Fruit fly (Drosophila melanogaster) whole organism, prepupa: ENCODE results near the gene CG13643.

Source experiments
- Blimp-1 ChIP-seq: fragments of 200-800 bp; sonication (Bioruptor generic); optimal IDR thresholded peaks from 3 replicates; lab custom pipeline; 2017; ENCODE audit warnings: missing biosample characterization, missing genetic modification characterization, mild to moderate bottlenecking, moderate library complexity, missing genetic modification reagents
- CG10631 ChIP-seq: fragments of 200-800 bp; sonication (Bioruptor generic); optimal IDR thresholded peaks from 2 replicates; lab custom pipeline; 2016; ENCODE audit warnings: missing biosample characterization, missing genetic modification characterization
- CG10669 ChIP-seq: fragments of 200-800 bp; sonication (Bioruptor generic); optimal IDR thresholded peaks from 3 replicates; lab custom pipeline; 2018; ENCODE audit warnings: missing biosample characterization, mild to moderate bottlenecking, missing genetic modification characterization, moderate library complexity
- CG11294 ChIP-seq: fragments of 200-800 bp; sonication (Bioruptor generic); IDR thresholded peaks from 2 replicates; pipeline ENCODE4 v1.3.6; 2022; ENCODE audit warnings: missing biosample characterization, missing genetic modification characterization
- CG11902 ChIP-seq: fragments of 200-800 bp; sonication (Bioruptor generic); optimal IDR thresholded peaks from 3 replicates; lab custom pipeline; 2016; ENCODE audit warnings: missing biosample characterization, missing genetic modification characterization
- CG15336 ChIP-seq: fragments of 200-800 bp; sonication (Bioruptor generic); IDR thresholded peaks from 2 replicates; pipeline ENCODE4 v1.3.6; 2022; ENCODE audit warnings: missing biosample characterization, missing genetic modification characterization
- CG31627 ChIP-seq: fragments of 200-800 bp; sonication (Bioruptor generic); optimal IDR thresholded peaks from 3 replicates; lab custom pipeline; 2016; ENCODE audit warnings: missing biosample characterization, missing genetic modification characterization
- CG32006 ChIP-seq: fragments of 200-800 bp; sonication (Bioruptor generic); optimal IDR thresholded peaks from 3 replicates; lab custom pipeline; 2017; ENCODE audit warnings: missing biosample characterization, mild to moderate bottlenecking, missing genetic modification characterization
- CG34406 ChIP-seq: fragments of 200-800 bp; sonication (Bioruptor generic); optimal IDR thresholded peaks from 3 replicates; lab custom pipeline; 2016; ENCODE audit warnings: missing biosample characterization, missing genetic modification characterization
- CG3919 ChIP-seq: fragments of 200-800 bp; sonication (Bioruptor generic); optimal IDR thresholded peaks from 3 replicates; lab custom pipeline; 2016; ENCODE audit warnings: missing biosample characterization, missing genetic modification characterization
- CG4318 ChIP-seq: fragments of 200-800 bp; sonication (Bioruptor generic); optimal IDR thresholded peaks from 3 replicates; lab custom pipeline; 2017; ENCODE audit warnings: missing biosample characterization, mild to moderate bottlenecking, missing genetic modification characterization
- CG6163 ChIP-seq: fragments of 200-800 bp; sonication (Bioruptor generic); IDR thresholded peaks from 3 replicates; pipeline ENCODE4 v1.3.6; 2022; ENCODE audit warnings: missing biosample characterization, missing genetic modification characterization
- CG6276 ChIP-seq: fragments of 200-800 bp; sonication (Bioruptor generic); optimal IDR thresholded peaks from 2 replicates; lab custom pipeline; 2017; ENCODE audit warnings: missing biosample characterization, mild to moderate bottlenecking, missing genetic modification characterization
- CG6792 ChIP-seq: fragments of 200-800 bp; sonication (Bioruptor generic); optimal IDR thresholded peaks from 3 replicates; lab custom pipeline; 2016; ENCODE audit warnings: missing biosample characterization, missing genetic modification characterization
- CG6808 ChIP-seq: fragments of 200-800 bp; sonication (Bioruptor generic); optimal IDR thresholded peaks from 3 replicates; lab custom pipeline; 2017; ENCODE audit warnings: missing biosample characterization, missing genetic modification characterization, mild to moderate bottlenecking, moderate library complexity, missing genetic modification reagents
- CG6854 ChIP-seq: fragments of 200-800 bp; sonication (Bioruptor generic); optimal IDR thresholded peaks from 2 replicates; lab custom pipeline; 2017; ENCODE audit warnings: missing biosample characterization, mild to moderate bottlenecking, missing genetic modification characterization
- CG7368 ChIP-seq: fragments of 200-800 bp; sonication (Bioruptor generic); optimal IDR thresholded peaks from 3 replicates; lab custom pipeline; 2016; ENCODE audit warnings: missing biosample characterization, missing genetic modification characterization
- CG8119 ChIP-seq: fragments of 200-800 bp; sonication (Bioruptor generic); IDR thresholded peaks from 3 replicates; pipeline ENCODE4 v1.3.6; 2022; ENCODE audit warnings: missing biosample characterization, missing genetic modification characterization
- CG8319 ChIP-seq: fragments of 200-800 bp; sonication (Bioruptor generic); optimal IDR thresholded peaks from 3 replicates; lab custom pipeline; 2016; ENCODE audit warnings: missing biosample characterization, missing genetic modification characterization
- CG8632 ChIP-seq: fragments of 200-800 bp; sonication (Bioruptor generic); optimal IDR thresholded peaks from 3 replicates; lab custom pipeline; 2016; ENCODE audit warnings: missing biosample characterization, missing genetic modification characterization
- CG9139 ChIP-seq: fragments of 200-800 bp; sonication (Bioruptor generic); optimal IDR thresholded peaks from 3 replicates; lab custom pipeline; 2017; ENCODE audit warnings: missing biosample characterization, mild to moderate bottlenecking, missing genetic modification characterization
- Eip75B ChIP-seq: fragments of 200-800 bp; sonication (Bioruptor generic); optimal IDR thresholded peaks from 3 replicates; lab custom pipeline; 2016; ENCODE audit warnings: missing biosample characterization, missing genetic modification characterization
- Eip78C ChIP-seq: fragments of 200-800 bp; sonication (Bioruptor generic); peaks from one replicate; lab custom pipeline; 2016; ENCODE audit warnings: missing biosample characterization, missing genetic modification characterization
- Eip93F ChIP-seq: fragments of 200-800 bp; sonication (Bioruptor generic); optimal IDR thresholded peaks from 2 replicates; lab custom pipeline; 2016; ENCODE audit warnings: missing biosample characterization, mild to moderate bottlenecking, missing genetic modification characterization
- Ets96B ChIP-seq: fragments of 200-800 bp; optimal IDR thresholded peaks from 2 replicates; lab custom pipeline; 2019; ENCODE audit warnings: missing biosample characterization, mild to moderate bottlenecking, missing genetic modification characterization, moderate library complexity
- Gug ChIP-seq: fragments of 200-800 bp; sonication (Bioruptor generic); IDR thresholded peaks from 2 replicates; pipeline ENCODE4 v1.3.6; 2022; ENCODE audit warnings: missing biosample characterization, missing genetic modification characterization
- Hr4 ChIP-seq: fragments of 200-800 bp; sonication (Bioruptor generic); optimal IDR thresholded peaks from 3 replicates; lab custom pipeline; 2016; ENCODE audit warnings: missing biosample characterization, missing genetic modification characterization
- Lpt ChIP-seq: fragments of 200-800 bp; sonication (Bioruptor generic); optimal IDR thresholded peaks from 3 replicates; lab custom pipeline; 2016; ENCODE audit warnings: missing biosample characterization, missing genetic modification characterization
- Met ChIP-seq: fragments of 200-800 bp; sonication (Bioruptor generic); optimal IDR thresholded peaks from 3 replicates; lab custom pipeline; 2016; ENCODE audit warnings: missing biosample characterization, missing genetic modification characterization
- Smox ChIP-seq: fragments of 200-800 bp; sonication (Bioruptor generic); optimal IDR thresholded peaks from 3 replicates; lab custom pipeline; 2016; ENCODE audit warnings: missing biosample characterization, missing genetic modification characterization
- Sox102F ChIP-seq: fragments of 200-800 bp; sonication (Bioruptor generic); optimal IDR thresholded peaks from 2 replicates; lab custom pipeline; 2016; ENCODE audit warnings: missing biosample characterization, mild to moderate bottlenecking, missing genetic modification characterization
- Sox14 ChIP-seq: fragments of 200-800 bp; sonication (Bioruptor generic); optimal IDR thresholded peaks from 3 replicates; lab custom pipeline; 2016; ENCODE audit warnings: missing biosample characterization, missing genetic modification characterization
- Sox15 ChIP-seq: fragments of 200-800 bp; sonication (Bioruptor generic); optimal IDR thresholded peaks from 3 replicates; lab custom pipeline; 2016; ENCODE audit warnings: missing biosample characterization, missing genetic modification characterization
- achi ChIP-seq: fragments of 200-800 bp; sonication (Bioruptor generic); optimal IDR thresholded peaks from 3 replicates; lab custom pipeline; 2016; ENCODE audit warnings: missing biosample characterization, missing genetic modification characterization
- acj6 ChIP-seq: fragments of 200-800 bp; sonication (Bioruptor generic); optimal IDR thresholded peaks from 3 replicates; lab custom pipeline; 2016; ENCODE audit warnings: missing biosample characterization, missing genetic modification characterization
- cyc ChIP-seq: fragments of 200-800 bp; sonication (Bioruptor generic); optimal IDR thresholded peaks from 3 replicates; lab custom pipeline; 2016; ENCODE audit warnings: missing biosample characterization, missing genetic modification characterization
- dac ChIP-seq: fragments of 200-800 bp; sonication (Bioruptor generic); optimal IDR thresholded peaks from 2 replicates; lab custom pipeline; 2017; ENCODE audit warnings: missing biosample characterization, mild to moderate bottlenecking, missing genetic modification characterization
- eg ChIP-seq: fragments of 200-800 bp; sonication (Bioruptor generic); IDR thresholded peaks from 3 replicates; pipeline ENCODE4 v1.3.6; 2022; ENCODE audit warnings: missing biosample characterization, missing genetic modification characterization
- esn ChIP-seq: fragments of 200-800 bp; sonication (Bioruptor generic); optimal IDR thresholded peaks from 2 replicates; lab custom pipeline; 2016; ENCODE audit warnings: missing biosample characterization, mild to moderate bottlenecking, missing genetic modification characterization, moderate library complexity
- fd59A ChIP-seq: fragments of 200-800 bp; sonication (Bioruptor generic); optimal IDR thresholded peaks from 2 replicates; lab custom pipeline; 2017; ENCODE audit warnings: missing biosample characterization, mild to moderate bottlenecking, missing genetic modification characterization, missing genetic modification reagents
- fd85E ChIP-seq: fragments of 200-800 bp; sonication (Bioruptor generic); optimal IDR thresholded peaks from 3 replicates; lab custom pipeline; 2016; ENCODE audit warnings: missing biosample characterization, missing genetic modification characterization
- fkh ChIP-seq: fragments of 200-800 bp; sonication (Bioruptor generic); optimal IDR thresholded peaks from 3 replicates; lab custom pipeline; 2017; ENCODE audit warnings: missing biosample characterization, mild to moderate bottlenecking, missing genetic modification characterization, moderate library complexity
- lz ChIP-seq: fragments of 200-800 bp; sonication (Bioruptor generic); optimal IDR thresholded peaks from 3 replicates; lab custom pipeline; 2016; ENCODE audit warnings: missing biosample characterization, missing genetic modification characterization
- pdm3 ChIP-seq: fragments of 200-800 bp; sonication (Bioruptor generic); optimal IDR thresholded peaks from 3 replicates; lab custom pipeline; 2016; ENCODE audit warnings: missing biosample characterization, missing genetic modification characterization
- salr ChIP-seq, 2 experiments: fragments of 200-800 bp; sonication (Bioruptor generic); optimal IDR thresholded peaks; 3 replicates each; lab custom pipeline; 2016 to 2018; ENCODE audit warnings: missing biosample characterization in 2 of 2, missing genetic modification characterization in 2 of 2, mild to moderate bottlenecking in 1 of 2
- spab ChIP-seq: fragments of 200-800 bp; sonication (Bioruptor generic); optimal IDR thresholded peaks from 2 replicates; lab custom pipeline; 2017; ENCODE audit warnings: missing biosample characterization, mild to moderate bottlenecking, missing genetic modification characterization, missing genetic modification reagents
- svp ChIP-seq: fragments of 200-800 bp; sonication (Bioruptor generic); peaks from one replicate; lab custom pipeline; 2016; ENCODE audit warnings: missing biosample characterization, missing genetic modification characterization
- vri ChIP-seq: fragments of 200-800 bp; sonication (Bioruptor generic); optimal IDR thresholded peaks from 3 replicates; lab custom pipeline; 2016; ENCODE audit warnings: missing biosample characterization, mild to moderate bottlenecking, missing genetic modification characterization

CG13643 gene

DNA sequence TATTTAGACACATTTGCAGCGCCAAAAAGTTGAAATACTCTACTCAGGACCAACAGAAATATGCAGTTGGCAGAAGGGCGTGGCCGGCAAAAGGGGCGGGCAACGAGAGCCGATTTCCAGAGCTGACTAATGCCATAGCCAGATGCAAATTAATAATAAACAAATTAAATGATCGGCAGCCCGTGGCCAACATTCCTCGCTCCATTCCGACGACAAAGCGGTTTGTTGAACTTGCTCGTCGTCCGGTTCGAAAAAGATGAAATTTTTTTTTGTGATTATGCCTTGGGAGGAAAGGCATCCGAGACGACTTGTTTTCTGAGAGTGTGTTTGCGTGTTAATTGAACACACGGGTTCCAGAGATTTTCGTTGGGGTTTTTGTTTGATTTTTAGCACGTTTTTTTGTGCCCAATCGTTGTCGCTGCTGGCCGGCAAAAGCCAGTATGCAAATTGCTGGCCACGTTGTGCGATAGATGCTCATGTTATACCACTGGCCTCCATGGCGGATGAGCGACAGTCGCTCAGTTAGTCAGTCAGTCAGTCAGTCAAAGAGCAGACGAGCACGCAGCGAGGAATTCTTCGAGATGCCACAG lies 16.4 kb downstream of the CG13643 start:
- TF ChIP-seq Eip78C (GFP tag; lab: Kevin White, UChicago) (peak; percentile 41), vri (no peak), dac (no peak), CG6854 (GFP tag; lab: Kevin White, UChicago) (peak; percentile 25), fkh (GFP tag; lab: Kevin White, UChicago) (peak; percentile 30)

DNA sequence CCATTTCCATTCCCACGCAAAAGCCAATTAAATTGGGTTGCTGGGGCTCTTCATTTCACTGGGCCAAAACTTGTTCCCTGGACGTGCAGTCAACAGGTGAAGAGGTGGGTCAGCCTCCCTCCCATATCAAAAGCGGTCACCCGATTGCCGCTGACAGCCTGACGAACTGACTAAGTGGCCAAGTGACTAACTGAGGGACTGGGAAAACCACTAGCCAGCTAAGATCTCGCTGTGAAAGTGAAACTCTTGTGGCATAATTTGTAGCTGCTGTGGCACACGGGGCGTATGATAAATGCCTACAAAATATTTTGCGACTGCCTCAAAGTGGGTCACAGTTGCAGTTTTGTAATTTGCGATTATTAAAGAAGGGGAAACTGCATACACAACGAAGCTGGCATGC lies 17.4 kb downstream of the CG13643 start:
- TF ChIP-seq Eip93F = no peak
- no peak for TF ChIP-seq svp (GFP tag; lab: Kevin White, UChicago)
- no peak for TF ChIP-seq Sox15 (GFP tag; lab: Kevin White, UChicago)
- TF ChIP-seq CG7368 (GFP tag; lab: Kevin White, UChicago) = no peak
- peak; percentile 51 for TF ChIP-seq Blimp-1
- TF ChIP-seq CG4318 (GFP tag; lab: Kevin White, UChicago) = no peak
- no peak for TF ChIP-seq CG6808
- TF ChIP-seq spab = no peak

dm6 chr3R:24886470-24886869 lies 19.3 kb downstream of the CG13643 start:
- peak; percentile 46 for TF ChIP-seq CG3919
- peak; percentile 47; the same call in 1 of the 3 replicates for TF ChIP-seq CG6163 (GFP tag; lab: Robert Waterston, UW)
- no peak for TF ChIP-seq esn (GFP tag; lab: Kevin White, UChicago)
- peak; percentile 33 for TF ChIP-seq achi (GFP tag; lab: Kevin White, UChicago)
- TF ChIP-seq Hr4 = peak; percentile 80
- no peak for TF ChIP-seq Gug (GFP tag; lab: Robert Waterston, UW)
- TF ChIP-seq CG10669 (GFP tag; lab: Kevin White, UChicago) = no peak
- TF ChIP-seq Sox15 (GFP tag; lab: Kevin White, UChicago) = peak; percentile 17
- no peak for TF ChIP-seq CG9139 (GFP tag; lab: Kevin White, UChicago)
- TF ChIP-seq Blimp-1 = peak; percentile 5
- peak; percentile 90 for TF ChIP-seq Eip78C (GFP tag; lab: Kevin White, UChicago)
- TF ChIP-seq CG8119 (GFP tag; lab: Robert Waterston, UW) = peak; percentile 41; the same call in 2 of the 3 replicates
- TF ChIP-seq vri = no peak
- TF ChIP-seq CG15336 (GFP tag; lab: Robert Waterston, UW) = peak; percentile 68
- peak; percentile 53 for TF ChIP-seq pdm3 (GFP tag; lab: Kevin White, UChicago)
- peak; percentile 33 for TF ChIP-seq Lpt (GFP tag; lab: Kevin White, UChicago)
- TF ChIP-seq lz (GFP tag; lab: Kevin White, UChicago) = no peak
- peak; percentile 1 for TF ChIP-seq CG8319 (GFP tag; lab: Kevin White, UChicago)
- peak; percentile 34 for TF ChIP-seq Eip75B (GFP tag; lab: Kevin White, UChicago)
- TF ChIP-seq CG34406 = peak; percentile 63
- TF ChIP-seq CG4318 (GFP tag; lab: Kevin White, UChicago) = peak; percentile 62
- no peak for TF ChIP-seq Smox
- TF ChIP-seq CG10631 (GFP tag; lab: Kevin White, UChicago) = no peak
- TF ChIP-seq cyc (GFP tag; lab: Kevin White, UChicago) = no peak
- no peak for TF ChIP-seq fkh (GFP tag; lab: Kevin White, UChicago)
- no peak for TF ChIP-seq Sox14
- peak; percentile 42 for TF ChIP-seq CG6276 (GFP tag; lab: Kevin White, UChicago)
- no peak for TF ChIP-seq Met (GFP tag; lab: Kevin White, UChicago)
- TF ChIP-seq fd85E (GFP tag; lab: Kevin White, UChicago) = no peak
- peak; percentile 13 for TF ChIP-seq dac
- TF ChIP-seq acj6 (GFP tag; lab: Kevin White, UChicago) = no peak
- TF ChIP-seq CG8632 (GFP tag; lab: Kevin White, UChicago) = peak; percentile 2
- peak; percentile 20 for TF ChIP-seq Sox102F (GFP tag; lab: Kevin White, UChicago)
- TF ChIP-seq Ets96B (tag; lab: Kevin White, UChicago) = no peak
- peak; percentile 22 for TF ChIP-seq CG6792 (GFP tag; lab: Kevin White, UChicago)
- no peak for TF ChIP-seq fd59A (GFP tag; lab: Kevin White, UChicago)
- peak; percentile 30 for TF ChIP-seq CG11902 (GFP tag; lab: Kevin White, UChicago)
- TF ChIP-seq eg (GFP tag; lab: Robert Waterston, UW) = 0 out of 3 replicates have a peak, but pooled peaks have one; percentile 38
- no peak for TF ChIP-seq Eip93F
- TF ChIP-seq CG32006 (GFP tag; lab: Kevin White, UChicago) = peak; percentile 78
- no peak for TF ChIP-seq CG11294 (GFP tag; lab: Robert Waterston, UW)
- TF ChIP-seq CG31627 (GFP tag; lab: Kevin White, UChicago) = no peak
- TF ChIP-seq salr (GFP tag; optimal IDR thresholded peaks at IDR 0.05; lab: Kevin White, UChicago) = peak in 1 of 2 experiments; percentile 16
